Worm (Caenorhabditis elegans) whole organism, early embryonic: ENCODE measurements around the gene F45E12.5.

Experiments
- aly-1 ChIP-seq: sonication (generic microtip); optimal IDR thresholded peaks from 2 replicates; lab custom pipeline; 2016; ENCODE audit warnings: missing genetic modification characterization, missing compliant biosample characterization
- ama-1 ChIP-seq: fragments of 150-350 bp; optimal IDR thresholded peaks from 2 replicates; lab custom pipeline; 2014
- ceh-36 ChIP-seq: sonication (generic microtip); optimal IDR thresholded peaks from 2 replicates; lab custom pipeline; 2016; ENCODE audit warnings: missing genetic modification characterization, inconsistent platforms, missing compliant biosample characterization
- flt-1 ChIP-seq: fragments of 200-800 bp; sonication (Bioruptor generic); IDR thresholded peaks from 2 replicates; pipeline ENCODE4 v1.3.6; 2022; ENCODE audit warnings: missing genetic modification characterization, missing compliant biosample characterization
- hmbx-1 ChIP-seq: sonication (generic microtip); optimal IDR thresholded peaks from 2 replicates; lab custom pipeline; 2016; ENCODE audit warnings: mild to moderate bottlenecking, missing genetic modification characterization, missing compliant biosample characterization
- sea-1 ChIP-seq: fragments of 200-800 bp; sonication (Bioruptor generic); conservative IDR thresholded peaks from 2 replicates; pipeline ENCODE4 v1.3.6; 2022; ENCODE audit warnings: missing genetic modification characterization, missing compliant biosample characterization
- tbx-11 ChIP-seq: fragments of 200-800 bp; sonication (Bioruptor generic); IDR thresholded peaks from 2 replicates; pipeline ENCODE4 v1.3.6; 2022; ENCODE audit warnings: missing genetic modification characterization, missing compliant biosample characterization

DNA sequence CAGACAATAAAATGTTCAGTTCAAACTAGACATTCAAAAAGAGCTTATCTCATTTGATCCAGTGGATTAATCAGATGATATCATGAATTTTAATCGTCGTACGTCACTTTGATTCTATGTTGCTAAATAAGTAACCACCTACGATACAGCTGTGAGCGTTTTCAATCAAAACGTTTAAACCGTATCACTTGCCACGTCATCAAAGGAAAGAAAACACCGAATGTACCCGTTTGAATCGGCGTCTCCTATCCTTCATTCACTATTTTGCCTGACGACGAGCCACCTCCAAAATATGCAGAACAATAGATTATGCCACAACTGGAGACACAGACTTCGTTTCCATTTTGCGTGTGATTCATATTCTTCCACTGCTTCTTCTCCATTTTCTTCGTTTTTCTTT is 35.9 kb upstream of the F45E12.5 start:
- TF ChIP-seq aly-1 (tag; lab: Kevin White, UChicago) (no peak), ama-1 (no peak), hmbx-1 (tag; lab: Kevin White, UChicago) (no peak), sea-1 (GFP tag; lab: Robert Waterston, UW) (no peak), ceh-36 (no peak), flt-1 (no peak), tbx-11 (GFP tag; lab: Robert Waterston, UW) (no peak)
